Fruit fly (Drosophila melanogaster) whole organism, prepupa: Measurements from ENCODE around the gene GluProRS.

Experiments
- CG10669 ChIP-seq: fragments of 200-800 bp; sonication (Bioruptor generic); optimal IDR thresholded peaks from 3 replicates; lab custom pipeline; 2018; ENCODE audit warnings: missing biosample characterization, mild to moderate bottlenecking, missing genetic modification characterization, moderate library complexity
- CG11762 ChIP-seq: fragments of 200-800 bp; sonication (Bioruptor generic); optimal IDR thresholded peaks from 3 replicates; lab custom pipeline; 2016; ENCODE audit warnings: missing biosample characterization, missing genetic modification characterization; ENCODE audit not compliant: insufficient read depth
- CG11902 ChIP-seq: fragments of 200-800 bp; sonication (Bioruptor generic); optimal IDR thresholded peaks from 3 replicates; lab custom pipeline; 2016; ENCODE audit warnings: missing biosample characterization, missing genetic modification characterization
- CG15336 ChIP-seq: fragments of 200-800 bp; sonication (Bioruptor generic); IDR thresholded peaks from 2 replicates; pipeline ENCODE4 v1.3.6; 2022; ENCODE audit warnings: missing biosample characterization, missing genetic modification characterization
- CG1621 ChIP-seq: fragments of 200-800 bp; sonication (Bioruptor generic); optimal IDR thresholded peaks from 3 replicates; lab custom pipeline; 2018; ENCODE audit warnings: missing biosample characterization, mild to moderate bottlenecking, missing genetic modification characterization
- CG16779 ChIP-seq: fragments of 200-800 bp; sonication (Bioruptor generic); optimal IDR thresholded peaks from 3 replicates; lab custom pipeline; 2017; ENCODE audit warnings: missing biosample characterization, mild to moderate bottlenecking, missing genetic modification characterization
- CG3032 ChIP-seq: fragments of 200-800 bp; optimal IDR thresholded peaks from 2 replicates; lab custom pipeline; 2019; ENCODE audit warnings: missing biosample characterization, mild to moderate bottlenecking, missing genetic modification characterization, moderate library complexity
- CG32006 ChIP-seq: fragments of 200-800 bp; sonication (Bioruptor generic); optimal IDR thresholded peaks from 3 replicates; lab custom pipeline; 2017; ENCODE audit warnings: missing biosample characterization, mild to moderate bottlenecking, missing genetic modification characterization
- CG3919 ChIP-seq: fragments of 200-800 bp; sonication (Bioruptor generic); optimal IDR thresholded peaks from 3 replicates; lab custom pipeline; 2016; ENCODE audit warnings: missing biosample characterization, missing genetic modification characterization
- CG6163 ChIP-seq: fragments of 200-800 bp; sonication (Bioruptor generic); IDR thresholded peaks from 3 replicates; pipeline ENCODE4 v1.3.6; 2022; ENCODE audit warnings: missing biosample characterization, missing genetic modification characterization
- CG6276 ChIP-seq: fragments of 200-800 bp; sonication (Bioruptor generic); optimal IDR thresholded peaks from 2 replicates; lab custom pipeline; 2017; ENCODE audit warnings: missing biosample characterization, mild to moderate bottlenecking, missing genetic modification characterization
- CG6792 ChIP-seq: fragments of 200-800 bp; sonication (Bioruptor generic); optimal IDR thresholded peaks from 3 replicates; lab custom pipeline; 2016; ENCODE audit warnings: missing biosample characterization, missing genetic modification characterization
- CG6808 ChIP-seq: fragments of 200-800 bp; sonication (Bioruptor generic); optimal IDR thresholded peaks from 3 replicates; lab custom pipeline; 2017; ENCODE audit warnings: missing biosample characterization, missing genetic modification characterization, mild to moderate bottlenecking, moderate library complexity, missing genetic modification reagents
- CG6854 ChIP-seq: fragments of 200-800 bp; sonication (Bioruptor generic); optimal IDR thresholded peaks from 2 replicates; lab custom pipeline; 2017; ENCODE audit warnings: missing biosample characterization, mild to moderate bottlenecking, missing genetic modification characterization
- CG7368 ChIP-seq: fragments of 200-800 bp; sonication (Bioruptor generic); optimal IDR thresholded peaks from 3 replicates; lab custom pipeline; 2016; ENCODE audit warnings: missing biosample characterization, missing genetic modification characterization
- CG8119 ChIP-seq: fragments of 200-800 bp; sonication (Bioruptor generic); IDR thresholded peaks from 3 replicates; pipeline ENCODE4 v1.3.6; 2022; ENCODE audit warnings: missing biosample characterization, missing genetic modification characterization
- CG8632 ChIP-seq: fragments of 200-800 bp; sonication (Bioruptor generic); optimal IDR thresholded peaks from 3 replicates; lab custom pipeline; 2016; ENCODE audit warnings: missing biosample characterization, missing genetic modification characterization
- Eip75B ChIP-seq: fragments of 200-800 bp; sonication (Bioruptor generic); optimal IDR thresholded peaks from 3 replicates; lab custom pipeline; 2016; ENCODE audit warnings: missing biosample characterization, missing genetic modification characterization
- Eip78C ChIP-seq: fragments of 200-800 bp; sonication (Bioruptor generic); peaks from one replicate; lab custom pipeline; 2016; ENCODE audit warnings: missing biosample characterization, missing genetic modification characterization
- Eip93F ChIP-seq: fragments of 200-800 bp; sonication (Bioruptor generic); optimal IDR thresholded peaks from 2 replicates; lab custom pipeline; 2016; ENCODE audit warnings: missing biosample characterization, mild to moderate bottlenecking, missing genetic modification characterization
- Ets21C ChIP-seq: fragments of 200-800 bp; sonication (Bioruptor generic); optimal IDR thresholded peaks from 3 replicates; lab custom pipeline; 2016; ENCODE audit warnings: missing biosample characterization, missing genetic modification characterization
- Ets96B ChIP-seq: fragments of 200-800 bp; optimal IDR thresholded peaks from 2 replicates; lab custom pipeline; 2019; ENCODE audit warnings: missing biosample characterization, mild to moderate bottlenecking, missing genetic modification characterization, moderate library complexity
- Gug ChIP-seq: fragments of 200-800 bp; sonication (Bioruptor generic); IDR thresholded peaks from 2 replicates; pipeline ENCODE4 v1.3.6; 2022; ENCODE audit warnings: missing biosample characterization, missing genetic modification characterization
- Hr38 ChIP-seq: sonication (Bioruptor generic); optimal IDR thresholded peaks from 2 replicates; lab custom pipeline; 2016; ENCODE audit warnings: missing biosample characterization, missing genetic modification characterization
- Hr39 ChIP-seq: fragments of 200-800 bp; sonication (Bioruptor generic); optimal IDR thresholded peaks from 2 replicates; lab custom pipeline; 2016; ENCODE audit warnings: missing biosample characterization, missing genetic modification characterization
- Hr4 ChIP-seq: fragments of 200-800 bp; sonication (Bioruptor generic); optimal IDR thresholded peaks from 3 replicates; lab custom pipeline; 2016; ENCODE audit warnings: missing biosample characterization, missing genetic modification characterization
- OdsH ChIP-seq: fragments of 200-800 bp; sonication (Bioruptor generic); optimal IDR thresholded peaks from 3 replicates; lab custom pipeline; 2016; ENCODE audit warnings: missing biosample characterization, missing genetic modification characterization
- Smox ChIP-seq: fragments of 200-800 bp; sonication (Bioruptor generic); optimal IDR thresholded peaks from 3 replicates; lab custom pipeline; 2016; ENCODE audit warnings: missing biosample characterization, missing genetic modification characterization
- Sox102F ChIP-seq: fragments of 200-800 bp; sonication (Bioruptor generic); optimal IDR thresholded peaks from 2 replicates; lab custom pipeline; 2016; ENCODE audit warnings: missing biosample characterization, mild to moderate bottlenecking, missing genetic modification characterization
- Sox14 ChIP-seq: fragments of 200-800 bp; sonication (Bioruptor generic); optimal IDR thresholded peaks from 3 replicates; lab custom pipeline; 2016; ENCODE audit warnings: missing biosample characterization, missing genetic modification characterization
- Sox15 ChIP-seq: fragments of 200-800 bp; sonication (Bioruptor generic); optimal IDR thresholded peaks from 3 replicates; lab custom pipeline; 2016; ENCODE audit warnings: missing biosample characterization, missing genetic modification characterization
- cyc ChIP-seq: fragments of 200-800 bp; sonication (Bioruptor generic); optimal IDR thresholded peaks from 3 replicates; lab custom pipeline; 2016; ENCODE audit warnings: missing biosample characterization, missing genetic modification characterization
- dac ChIP-seq: fragments of 200-800 bp; sonication (Bioruptor generic); optimal IDR thresholded peaks from 2 replicates; lab custom pipeline; 2017; ENCODE audit warnings: missing biosample characterization, mild to moderate bottlenecking, missing genetic modification characterization
- dsx ChIP-seq: fragments of 200-800 bp; optimal IDR thresholded peaks from 3 replicates; lab custom pipeline; 2019; ENCODE audit warnings: missing biosample characterization, mild to moderate bottlenecking, missing genetic modification characterization, moderate library complexity; ENCODE audit not compliant: poor library complexity, severe bottlenecking
- eg ChIP-seq: fragments of 200-800 bp; sonication (Bioruptor generic); IDR thresholded peaks from 3 replicates; pipeline ENCODE4 v1.3.6; 2022; ENCODE audit warnings: missing biosample characterization, missing genetic modification characterization
- fd85E ChIP-seq: fragments of 200-800 bp; sonication (Bioruptor generic); optimal IDR thresholded peaks from 3 replicates; lab custom pipeline; 2016; ENCODE audit warnings: missing biosample characterization, missing genetic modification characterization
- fkh ChIP-seq: fragments of 200-800 bp; sonication (Bioruptor generic); optimal IDR thresholded peaks from 3 replicates; lab custom pipeline; 2017; ENCODE audit warnings: missing biosample characterization, mild to moderate bottlenecking, missing genetic modification characterization, moderate library complexity
- net ChIP-seq: fragments of 200-800 bp; sonication (Bioruptor generic); optimal IDR thresholded peaks from 3 replicates; lab custom pipeline; 2016; ENCODE audit warnings: missing biosample characterization, missing genetic modification characterization
- pdm3 ChIP-seq: fragments of 200-800 bp; sonication (Bioruptor generic); optimal IDR thresholded peaks from 3 replicates; lab custom pipeline; 2016; ENCODE audit warnings: missing biosample characterization, missing genetic modification characterization
- spab ChIP-seq: fragments of 200-800 bp; sonication (Bioruptor generic); optimal IDR thresholded peaks from 2 replicates; lab custom pipeline; 2017; ENCODE audit warnings: missing biosample characterization, mild to moderate bottlenecking, missing genetic modification characterization, missing genetic modification reagents
- ss ChIP-seq, 2 experiments: fragments of 200-800 bp; sonication (Bioruptor generic); optimal IDR thresholded peaks; 2 replicates in 1 of 2; 3 replicates in 1 of 2; lab custom pipeline; 2017 to 2018; ENCODE audit warnings: mild to moderate bottlenecking in 2 of 2, missing biosample characterization in 2 of 2, missing genetic modification characterization in 2 of 2, moderate library complexity in 1 of 2
- svp ChIP-seq: fragments of 200-800 bp; sonication (Bioruptor generic); peaks from one replicate; lab custom pipeline; 2016; ENCODE audit warnings: missing biosample characterization, missing genetic modification characterization
- topi ChIP-seq: fragments of 200-800 bp; sonication (Bioruptor generic); optimal IDR thresholded peaks from 3 replicates; lab custom pipeline; 2016; ENCODE audit warnings: missing biosample characterization, missing genetic modification characterization
- vri ChIP-seq: fragments of 200-800 bp; sonication (Bioruptor generic); optimal IDR thresholded peaks from 3 replicates; lab custom pipeline; 2016; ENCODE audit warnings: missing biosample characterization, mild to moderate bottlenecking, missing genetic modification characterization

GluProRS gene

DNA sequence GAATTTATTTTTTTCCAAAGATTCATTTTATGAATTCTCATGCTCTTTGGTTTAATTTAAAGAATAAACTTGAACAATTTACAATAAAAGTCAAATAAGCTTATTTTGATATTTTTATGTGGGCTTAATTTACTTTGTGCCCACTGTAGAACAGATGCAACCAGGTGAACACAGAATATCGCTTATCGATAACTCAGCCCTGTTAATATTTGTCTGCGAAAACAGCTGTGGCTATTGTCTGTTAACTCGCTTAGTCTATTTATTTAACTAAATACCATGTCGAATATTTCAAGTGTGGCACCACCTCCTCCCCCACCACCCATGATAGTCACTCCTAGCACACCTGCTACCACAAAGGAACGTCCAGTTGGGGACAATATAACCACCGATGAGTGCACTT lies 37.3 kb upstream of the GluProRS start, which contains the start of gene CG33108:
TSS of gene CG33108 (plus strand) at position 200 of the 400 bp plus-strand sequence.
- TF ChIP-seq fkh (peak; percentile 55), CG8119 (GFP tag; lab: Robert Waterston, UW) (no peak)

dm6 chr3R:23994578-23994977 lies 36.4 kb upstream of the GluProRS start:
- TF ChIP-seq CG6792 (GFP tag; lab: Kevin White, UChicago) (no peak), dsx (no peak), ss (GFP tag; optimal IDR thresholded peaks at IDR 0.05; lab: Kevin White, UChicago) (no peak), dac (GFP tag; lab: Kevin White, UChicago) (no peak), CG11902 (no peak), CG7368 (no peak), Smox (GFP tag; lab: Kevin White, UChicago) (no peak), Hr4 (GFP tag; lab: Kevin White, UChicago) (no peak), CG11762 (GFP tag; lab: Kevin White, UChicago) (no peak), CG3919 (GFP tag; lab: Kevin White, UChicago) (no peak)

DNA sequence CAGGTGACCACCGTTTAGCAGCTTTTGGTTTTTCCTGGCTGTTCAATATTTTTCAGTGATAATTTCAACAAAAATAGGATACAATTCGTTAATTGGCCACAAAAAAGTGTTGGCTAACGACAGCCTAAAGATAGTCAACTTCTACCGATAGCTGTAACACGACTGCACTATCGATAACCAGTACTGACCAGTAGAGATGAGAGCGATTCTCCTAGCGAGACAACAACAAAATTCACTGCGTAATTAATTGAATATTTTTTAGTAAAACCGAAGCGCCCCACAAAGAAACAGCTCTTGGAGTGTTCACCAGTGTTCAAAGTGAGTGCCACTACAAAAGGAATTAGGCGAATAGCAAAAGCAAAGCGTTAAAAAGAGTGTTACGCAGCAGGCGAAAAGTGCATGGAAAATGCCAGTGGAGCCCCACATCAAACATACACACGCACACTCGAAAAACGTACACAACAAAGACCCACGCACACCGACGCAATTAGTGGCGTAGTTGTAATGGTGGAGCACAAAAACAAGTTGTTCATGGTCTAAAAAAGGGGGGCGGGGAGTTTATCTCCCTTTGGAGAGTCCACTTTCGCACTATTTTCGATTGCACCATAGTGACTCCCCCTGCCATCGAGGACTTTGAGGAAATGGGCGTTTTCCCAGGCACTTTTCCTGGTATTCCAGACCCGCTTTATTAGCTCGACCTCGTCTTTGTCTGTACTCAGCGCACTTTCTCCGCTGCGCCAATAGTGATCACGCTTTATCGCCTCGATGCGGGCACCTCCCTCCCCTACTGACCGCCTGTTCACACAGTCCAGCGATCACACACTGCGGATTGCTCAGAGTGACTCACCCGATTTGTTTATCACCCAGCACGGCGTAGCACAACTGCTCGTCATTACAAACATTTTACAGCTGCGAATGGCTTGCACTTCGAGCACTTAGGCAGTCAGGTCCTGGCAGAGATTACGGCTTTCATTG lies 34.9 kb upstream of the GluProRS start, which contains the start of the genes Epp and Rab7:
TSS of gene Epp (minus strand) at position 94 of the 975 bp plus-strand sequence.
TSS of gene Rab7 (plus strand) at position 186 of the 975 bp plus-strand sequence.
- TF ChIP-seq Ets21C (GFP tag; lab: Kevin White, UChicago) (peak; percentile 51), OdsH (GFP tag; lab: Kevin White, UChicago) (peak; percentile 51), eg (no peak), Gug (0 out of 2 replicates have a peak, but pooled peaks have one; percentile 8), spab (GFP tag; lab: Kevin White, UChicago) (peak; percentile 25), Eip93F (no peak), Eip78C (peak; percentile 74), Hr39 (GFP tag; lab: Kevin White, UChicago) (peak; percentile 49), CG8632 (GFP tag; lab: Kevin White, UChicago) (peak; percentile 1), CG11762 (GFP tag; lab: Kevin White, UChicago) (no peak), vri (GFP tag; lab: Kevin White, UChicago) (peak; percentile 61), CG32006 (GFP tag; lab: Kevin White, UChicago) (no peak), CG6808 (peak; percentile 54), Eip75B (GFP tag; lab: Kevin White, UChicago) (peak; percentile 39), CG6163 (GFP tag; lab: Robert Waterston, UW) (0 out of 3 replicates have a peak, but pooled peaks have one; percentile 35), fkh (peak; percentile 45), Hr4 (GFP tag; lab: Kevin White, UChicago) (no peak), CG3032 (tag; lab: Kevin White, UChicago) (peak; percentile 14), CG10669 (GFP tag; lab: Kevin White, UChicago) (no peak), Ets96B (peak; percentile 16), Smox (GFP tag; lab: Kevin White, UChicago) (no peak), CG3919 (GFP tag; lab: Kevin White, UChicago) (peak; percentile 48), topi (peak; percentile 60), Sox102F (GFP tag; lab: Kevin White, UChicago) (no peak), cyc (peak; percentile 40), CG11902 (no peak), fd85E (GFP tag; lab: Kevin White, UChicago) (no peak), Hr38 (GFP tag; lab: Kevin White, UChicago) (no peak), pdm3 (GFP tag; lab: Kevin White, UChicago) (no peak), CG6854 (no peak), CG16779 (tag; lab: Kevin White, UChicago) (no peak), net (peak; percentile 53), CG1621 (tag; lab: Kevin White, UChicago) (peak; percentile 11), ss (GFP tag; optimal IDR thresholded peaks at IDR 0.05; lab: Kevin White, UChicago) (peak; percentile 80 to 81), svp (GFP tag; lab: Kevin White, UChicago) (peak; percentile 83), CG15336 (GFP tag; lab: Robert Waterston, UW) (peak; percentile 39; the same call in 1 of the 2 replicates), dsx (peak; percentile 19), Sox15 (GFP tag; lab: Kevin White, UChicago) (no peak), Sox14 (GFP tag; lab: Kevin White, UChicago) (peak; percentile 82), CG8119 (GFP tag; lab: Robert Waterston, UW) (peak; percentile 47; the same call in 1 of the 3 replicates), CG6276 (GFP tag; lab: Kevin White, UChicago) (no peak)
